Fruit fly (Drosophila melanogaster): ENCODE results near the gene caps.

The caps gene

DNA sequence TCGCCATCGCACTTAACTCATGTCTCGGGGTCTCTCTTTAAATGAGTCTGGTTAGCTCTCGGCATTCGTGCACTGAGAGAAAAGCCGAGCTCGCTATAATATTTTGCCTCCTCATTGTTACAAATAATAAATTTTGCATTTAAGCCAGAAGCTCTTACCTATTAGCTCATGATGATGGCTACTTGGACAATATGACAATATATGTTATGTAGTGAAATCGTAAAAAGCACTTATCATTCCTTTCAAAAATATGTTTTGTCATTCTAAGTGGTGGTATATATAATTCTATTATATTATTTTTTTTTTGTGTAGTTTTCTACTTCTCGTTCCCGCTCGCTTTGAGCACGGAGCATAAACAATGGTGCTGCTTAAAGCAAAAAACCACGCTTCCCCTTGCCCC, 38.8 kb downstream of the caps start (continued):
- TF ChIP-seq Sox14 (GFP tag; optimal IDR thresholded peaks at IDR 0.05) (peak; percentile 73), CG16779 (tag; optimal IDR thresholded peaks at IDR 0.05) (peak; percentile 54), Blimp-1 (GFP tag; optimal IDR thresholded peaks at IDR 0.05) (no peak), Lpt (GFP tag; optimal IDR thresholded peaks at IDR 0.05) (peak; percentile 20), salr (GFP tag; optimal IDR thresholded peaks at IDR 0.05) (peak; percentile 60 to 73), CG4318 (GFP tag; optimal IDR thresholded peaks at IDR 0.05) (peak; percentile 51), acj6 (GFP tag; optimal IDR thresholded peaks at IDR 0.05) (peak; percentile 83), svp (GFP tag) (peak; percentile 76)

DNA sequence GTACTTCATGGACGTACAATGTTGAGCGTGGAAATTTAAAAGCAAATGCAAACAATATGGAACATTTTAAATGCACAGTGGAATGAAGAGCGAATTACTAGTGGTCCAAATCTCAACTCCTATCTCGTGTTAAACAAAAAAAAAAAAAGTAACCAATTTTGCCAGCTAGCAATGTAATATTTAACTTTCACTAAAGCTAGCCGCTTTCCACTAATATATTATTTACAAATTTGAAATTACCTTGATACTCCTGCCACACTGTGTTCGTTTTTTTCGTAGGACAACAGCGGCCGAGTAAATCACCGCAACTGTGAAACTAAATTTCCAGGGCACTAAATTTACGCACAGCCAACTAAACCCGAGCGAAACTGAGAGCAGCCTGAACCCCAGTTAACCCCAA, 39.4 kb downstream of the caps start:
- TF ChIP-seq svp (GFP tag): peak; percentile 7
- no peak for TF ChIP-seq net (GFP tag; optimal IDR thresholded peaks at IDR 0.05)
- TF ChIP-seq CG8319 (GFP tag; optimal IDR thresholded peaks at IDR 0.05): no peak
- TF ChIP-seq Eip78C (GFP tag): peak; percentile 89
- TF ChIP-seq CG10669 (GFP tag; optimal IDR thresholded peaks at IDR 0.05): peak; percentile 31
- no peak for TF ChIP-seq CG8119 (GFP tag; IDR thresholded peaks at IDR 0.05)
- TF ChIP-seq CG11762 (GFP tag; optimal IDR thresholded peaks at IDR 0.05; ENCODE audit: insufficient read depth): peak; percentile 21
- TF ChIP-seq fkh (GFP tag; optimal IDR thresholded peaks at IDR 0.05): no peak
- TF ChIP-seq Ets96B (tag; optimal IDR thresholded peaks at IDR 0.05): peak; percentile 40
- TF ChIP-seq dsx (GFP tag; optimal IDR thresholded peaks at IDR 0.05; ENCODE audit: poor library complexity, severe bottlenecking): peak; percentile 55

DNA sequence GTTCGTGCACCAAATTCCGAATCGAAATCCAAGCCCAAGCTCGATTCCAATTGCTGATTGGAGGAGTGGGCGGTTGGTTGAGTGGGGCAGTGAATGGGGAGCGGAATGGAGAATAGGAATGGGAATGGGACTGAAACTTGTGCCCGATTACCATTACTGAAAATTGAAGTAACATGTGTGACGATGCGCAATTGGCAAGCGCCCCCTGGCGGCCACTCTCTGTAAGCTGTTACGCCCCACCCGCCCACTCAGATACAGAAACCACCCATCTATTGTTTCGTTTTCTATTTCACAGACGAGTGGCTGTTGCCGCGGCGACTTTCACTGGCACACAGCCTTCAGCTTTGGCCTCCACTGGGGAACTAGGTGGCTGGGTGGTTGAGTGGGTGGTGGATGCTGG, 42.8 kb downstream of the caps start:
- TF ChIP-seq svp (GFP tag) (peak; percentile 3), CG11762 (GFP tag; optimal IDR thresholded peaks at IDR 0.05; ENCODE audit: insufficient read depth) (no peak)

DNA sequence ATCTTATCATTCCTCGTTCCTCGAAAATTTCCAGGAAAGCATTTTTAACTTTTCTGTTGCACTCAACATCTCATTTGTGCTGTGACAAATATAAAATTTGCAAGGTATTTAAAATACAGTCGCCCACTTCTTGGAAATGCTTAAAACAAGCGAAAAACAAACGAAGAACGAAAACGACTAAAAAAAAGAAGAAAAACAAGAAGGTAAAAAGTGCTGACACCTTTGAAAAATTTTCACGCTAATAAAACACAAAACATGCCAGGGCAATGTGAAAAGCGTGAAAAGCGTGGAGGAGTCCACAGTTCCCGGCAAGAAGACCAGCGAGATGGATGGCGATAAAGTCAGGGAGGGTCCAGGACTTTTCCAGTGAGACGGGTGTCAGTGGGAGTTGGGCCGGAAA, 53.5 kb downstream of the caps start:
- TF ChIP-seq Eip93F (GFP tag; optimal IDR thresholded peaks at IDR 0.05) (no peak), CG3032 (tag; optimal IDR thresholded peaks at IDR 0.05) (no peak), eg (GFP tag; IDR thresholded peaks at IDR 0.05) (no peak), cyc (GFP tag; optimal IDR thresholded peaks at IDR 0.05) (no peak), CG15336 (GFP tag; IDR thresholded peaks at IDR 0.05) (no peak)

DNA sequence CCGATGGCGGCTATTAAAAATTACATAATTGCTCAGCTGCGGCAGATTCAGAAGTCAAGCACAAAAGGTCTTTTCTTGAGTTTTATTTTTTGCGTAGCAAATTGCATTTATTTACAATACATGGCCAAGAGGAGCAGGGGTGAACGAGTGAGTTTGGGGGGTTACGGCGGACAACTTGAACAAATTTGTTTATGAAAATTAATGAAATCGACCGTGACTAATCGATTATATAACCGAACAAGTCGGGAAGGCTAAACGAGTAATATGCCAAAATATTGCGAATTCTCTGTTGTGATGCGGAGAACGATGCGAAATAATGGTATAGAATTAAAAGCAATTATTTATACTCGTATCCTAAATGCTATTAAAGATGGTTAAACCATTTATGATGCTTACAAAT, 55.8 kb downstream of the caps start:
- TF ChIP-seq net (GFP tag; optimal IDR thresholded peaks at IDR 0.05) (no peak), Hr38 (GFP tag; optimal IDR thresholded peaks at IDR 0.05) (no peak), CG34406 (GFP tag; optimal IDR thresholded peaks at IDR 0.05) (no peak), esn (GFP tag; optimal IDR thresholded peaks at IDR 0.05) (no peak), fkh (GFP tag; optimal IDR thresholded peaks at IDR 0.05) (no peak), Hr39 (GFP tag; optimal IDR thresholded peaks at IDR 0.05) (no peak), CG6808 (GFP tag; optimal IDR thresholded peaks at IDR 0.05) (no peak), Blimp-1 (GFP tag; optimal IDR thresholded peaks at IDR 0.05) (no peak), Eip78C (GFP tag) (no peak), Lpt (GFP tag; optimal IDR thresholded peaks at IDR 0.05) (no peak), Sox102F (GFP tag; optimal IDR thresholded peaks at IDR 0.05) (no peak), CG11294 (GFP tag; IDR thresholded peaks at IDR 0.05) (no peak), CG6792 (GFP tag; optimal IDR thresholded peaks at IDR 0.05) (no peak), Sox15 (GFP tag; optimal IDR thresholded peaks at IDR 0.05) (no peak), dsx (GFP tag; optimal IDR thresholded peaks at IDR 0.05; ENCODE audit: poor library complexity, severe bottlenecking) (no peak), CG7368 (GFP tag; optimal IDR thresholded peaks at IDR 0.05) (no peak), CG32006 (GFP tag; optimal IDR thresholded peaks at IDR 0.05) (no peak), CG11902 (GFP tag; optimal IDR thresholded peaks at IDR 0.05) (no peak), acj6 (GFP tag; optimal IDR thresholded peaks at IDR 0.05) (no peak), fd59A (GFP tag; optimal IDR thresholded peaks at IDR 0.05) (no peak)
